Fruit fly (Drosophila melanogaster) whole organism, embryonic: ENCODE measurements around the gene Rad17.
A peak's percentile ranks its signal among the peaks of the same experiment; 100 is the strongest.

Source experiments
- CG11085 ChIP-seq: fragments of 200-800 bp; sonication (Bioruptor generic); IDR thresholded peaks from 2 replicates; pipeline ENCODE4 v1.3.6; 2022; ENCODE audit warnings: missing biosample characterization, missing genetic modification characterization
- CG17361 ChIP-seq: fragments of 200-800 bp; sonication (Bioruptor generic); IDR thresholded peaks from 3 replicates; pipeline ENCODE4 v1.3.6; 2022; ENCODE audit warnings: missing biosample characterization, missing genetic modification characterization
- CG17802 ChIP-seq: fragments of 200-800 bp; sonication (Bioruptor generic); optimal IDR thresholded peaks from 2 replicates; lab custom pipeline; 2018; ENCODE audit warnings: missing biosample characterization, mild to moderate bottlenecking, missing genetic modification characterization, moderate library complexity
- CG30431 ChIP-seq: fragments of 200-800 bp; sonication (Bioruptor generic); optimal IDR thresholded peaks from 2 replicates; lab custom pipeline; 2017; ENCODE audit warnings: missing biosample characterization, missing genetic modification characterization
- Hr78 ChIP-seq, 2 experiments: fragments of 200-800 bp in 1 of 2; fragments of >200 bp in 1 of 2; sonication (Bioruptor generic) in 1 of 2; optimal IDR thresholded peaks; 2 replicates each; lab custom pipeline; 2017 to 2019; ENCODE audit warnings: missing biosample characterization in 2 of 2, missing genetic modification characterization in 2 of 2, mild to moderate bottlenecking in 1 of 2, moderate library complexity in 1 of 2
- Med ChIP-seq: fragments of 200-800 bp; sonication (Bioruptor generic); peaks from one replicate; lab custom pipeline; 2016; ENCODE audit warnings: missing biosample characterization, missing genetic modification characterization, mild to moderate bottlenecking, inconsistent platforms, moderate library complexity
- hb ChIP-seq: fragments of 200-800 bp; sonication (Bioruptor generic); IDR thresholded peaks from 3 replicates; pipeline ENCODE4 v1.3.6; 2022; ENCODE audit warnings: missing biosample characterization, missing genetic modification characterization; ENCODE audit not compliant: partially characterized antibody
- pita ChIP-seq: fragments of 200-800 bp; sonication (Bioruptor generic); optimal IDR thresholded peaks from 2 replicates; lab custom pipeline; 2017; ENCODE audit warnings: missing biosample characterization, mild to moderate bottlenecking, missing genetic modification characterization
- sisA ChIP-seq: fragments of 200-800 bp; sonication (Bioruptor generic); IDR thresholded peaks from 2 replicates; pipeline ENCODE4 v1.3.6; 2022; ENCODE audit warnings: missing biosample characterization, missing genetic modification characterization
- slou ChIP-seq: fragments of 200-800 bp; sonication (Bioruptor generic); optimal IDR thresholded peaks from 3 replicates; lab custom pipeline; 2016; ENCODE audit warnings: missing biosample characterization, missing genetic modification characterization
- usp ChIP-seq: fragments of >200 bp; optimal IDR thresholded peaks from 2 replicates; lab custom pipeline; 2017; ENCODE audit warnings: missing biosample characterization, missing genetic modification characterization

dm6 chr3R:14706860-14707259, 43.9 kb upstream of the Rad17 start:
- peak; percentile 43; the same call in 1 of the 3 replicates for TF ChIP-seq CG17361 (GFP tag; lab: Robert Waterston, UW)
- peak; percentile 23 for TF ChIP-seq CG30431
- peak; percentile 74; the same call in 2 of the 3 replicates for TF ChIP-seq hb (GFP tag; lab: Robert Waterston, UW)
- no peak for TF ChIP-seq CG17802
- TF ChIP-seq sisA (GFP tag; lab: Robert Waterston, UW): peak; percentile 72
- no peak for TF ChIP-seq usp (GFP tag; lab: Kevin White, UChicago)
- TF ChIP-seq CG11085 (GFP tag; lab: Robert Waterston, UW): peak; percentile 39; the same call in 1 of the 2 replicates
- TF ChIP-seq pita: no peak
- peak; percentile 95 for TF ChIP-seq Med (GFP tag; lab: Kevin White, UChicago)
- TF ChIP-seq Hr78 (GFP tag; optimal IDR thresholded peaks at IDR 0.05; lab: Kevin White, UChicago): no peak
- TF ChIP-seq slou (GFP tag; lab: Kevin White, UChicago): no peak
